Fruit fly (Drosophila melanogaster) whole organism, embryonic: ENCODE results near the gene Prx2.

Experiments used
- Ada2b ChIP-seq: fragments of 200-800 bp; sonication (Bioruptor generic); IDR thresholded peaks from 2 replicates; pipeline ENCODE4 v1.3.6; 2022; ENCODE audit warnings: missing biosample characterization, missing genetic modification characterization
- Awh ChIP-seq: fragments of 200-800 bp; sonication (Bioruptor generic); IDR thresholded peaks from 2 replicates; pipeline ENCODE4, ENCODE4 v1.3.6; 2022; ENCODE audit warnings: missing biosample characterization, missing genetic modification characterization
- Blimp-1 ChIP-seq: fragments of 200-800 bp; sonication (Bioruptor generic); optimal IDR thresholded peaks from 3 replicates; lab custom pipeline; 2018; ENCODE audit warnings: missing biosample characterization, missing genetic modification characterization, mild to moderate bottlenecking, moderate library complexity, missing genetic modification reagents
- CG10274 ChIP-seq: fragments of 200-800 bp; sonication (Bioruptor generic); optimal IDR thresholded peaks from 3 replicates; lab custom pipeline; 2017; ENCODE audit warnings: missing biosample characterization, mild to moderate bottlenecking, missing genetic modification characterization
- CG10366 ChIP-seq: fragments of 200-800 bp; sonication (Bioruptor generic); IDR thresholded peaks from 2 replicates; pipeline ENCODE4 v1.3.6; 2022; ENCODE audit warnings: missing biosample characterization, missing genetic modification characterization
- CG10654 ChIP-seq: fragments of 200-800 bp; sonication (Bioruptor generic); optimal IDR thresholded peaks from 2 replicates; lab custom pipeline; 2016; ENCODE audit warnings: missing biosample characterization, missing genetic modification characterization
- CG11247 ChIP-seq: fragments of 200-800 bp; sonication (Bioruptor generic); IDR thresholded peaks from 2 replicates; pipeline ENCODE4 v1.3.6; 2022; ENCODE audit warnings: missing biosample characterization, missing genetic modification characterization
- CG11723 ChIP-seq: fragments of 200-800 bp; sonication (Bioruptor generic); optimal IDR thresholded peaks from 2 replicates; lab custom pipeline; 2017; ENCODE audit warnings: missing biosample characterization, mild to moderate bottlenecking, missing genetic modification characterization
- CG12942 ChIP-seq: fragments of 200-800 bp; sonication (Bioruptor generic); optimal IDR thresholded peaks from 3 replicates; lab custom pipeline; 2016; ENCODE audit warnings: missing biosample characterization, missing genetic modification characterization
- CG15073 ChIP-seq: fragments of 200-800 bp; sonication (Bioruptor generic); optimal IDR thresholded peaks from 2 replicates; lab custom pipeline; 2016; ENCODE audit warnings: missing biosample characterization, missing genetic modification characterization
- CG1603 ChIP-seq: fragments of 200-800 bp; sonication (Bioruptor generic); optimal IDR thresholded peaks from 2 replicates; lab custom pipeline; 2019; ENCODE audit warnings: missing biosample characterization, mild to moderate bottlenecking, missing genetic modification characterization, moderate library complexity
- CG18262 ChIP-seq: fragments of 200-800 bp; optimal IDR thresholded peaks from 3 replicates; lab custom pipeline; 2019; ENCODE audit warnings: missing biosample characterization, mild to moderate bottlenecking, missing genetic modification characterization, moderate library complexity
- CG18619 ChIP-seq: fragments of 200-800 bp; sonication (Bioruptor generic); optimal IDR thresholded peaks from 3 replicates; lab custom pipeline; 2017; ENCODE audit warnings: missing biosample characterization, mild to moderate bottlenecking, missing genetic modification characterization
- CG2129 ChIP-seq: fragments of 200-800 bp; sonication (Bioruptor generic); IDR thresholded peaks from 2 replicates; pipeline ENCODE4 v1.3.6; 2022; ENCODE audit warnings: missing biosample characterization, missing genetic modification characterization; ENCODE audit not compliant: partially characterized antibody
- CG30431 ChIP-seq: fragments of 200-800 bp; sonication (Bioruptor generic); optimal IDR thresholded peaks from 2 replicates; lab custom pipeline; 2017; ENCODE audit warnings: missing biosample characterization, missing genetic modification characterization
- CG33557 ChIP-seq: fragments of 200-800 bp; sonication (Bioruptor generic); optimal IDR thresholded peaks from 2 replicates; lab custom pipeline; 2019; ENCODE audit warnings: missing biosample characterization, mild to moderate bottlenecking, missing genetic modification characterization, moderate library complexity
- CG3838 ChIP-seq: fragments of 200-800 bp; sonication (Bioruptor generic); optimal IDR thresholded peaks from 3 replicates; lab custom pipeline; 2016; ENCODE audit warnings: missing biosample characterization, missing genetic modification characterization
- CG4282 ChIP-seq: fragments of 200-800 bp; sonication (Bioruptor generic); optimal IDR thresholded peaks from 2 replicates; lab custom pipeline; 2016; ENCODE audit warnings: missing biosample characterization, missing genetic modification characterization
- CG6272 ChIP-seq: fragments of 200-800 bp; sonication (Bioruptor generic); IDR thresholded peaks from 2 replicates; pipeline ENCODE4 v1.3.6; 2022; ENCODE audit warnings: missing biosample characterization, missing genetic modification characterization
- CG6791 ChIP-seq: fragments of 200-800 bp; sonication (Bioruptor generic); IDR thresholded peaks from 3 replicates; pipeline ENCODE4 v1.3.6; 2022; ENCODE audit warnings: missing biosample characterization, missing genetic modification characterization; ENCODE audit not compliant: partially characterized antibody
- CG6854 ChIP-seq: fragments of 200-800 bp; sonication (Bioruptor generic); optimal IDR thresholded peaks from 3 replicates; lab custom pipeline; 2017; ENCODE audit warnings: missing biosample characterization, mild to moderate bottlenecking, missing genetic modification characterization
- CG7271 ChIP-seq: fragments of 200-800 bp; sonication (Bioruptor generic); optimal IDR thresholded peaks from 2 replicates; lab custom pipeline; 2018; ENCODE audit warnings: missing biosample characterization, mild to moderate bottlenecking, missing genetic modification characterization, moderate library complexity
- CG7372 ChIP-seq: fragments of 200-800 bp; sonication (Bioruptor generic); IDR thresholded peaks from 2 replicates; pipeline ENCODE4 v1.3.6; 2022; ENCODE audit warnings: missing biosample characterization, missing genetic modification characterization
- CG7987 ChIP-seq: fragments of 200-800 bp; sonication (Bioruptor generic); optimal IDR thresholded peaks from 2 replicates; lab custom pipeline; 2018; ENCODE audit warnings: missing biosample characterization, mild to moderate bottlenecking, missing genetic modification characterization, moderate library complexity
- CG8089 ChIP-seq: fragments of 200-800 bp; sonication (Bioruptor generic); optimal IDR thresholded peaks from 3 replicates; lab custom pipeline; 2016; ENCODE audit warnings: missing biosample characterization, missing genetic modification characterization
- CG8765 ChIP-seq: fragments of 200-800 bp; sonication (Bioruptor generic); IDR thresholded peaks from 2 replicates; pipeline ENCODE4 v1.3.6; 2022; ENCODE audit warnings: missing biosample characterization, missing genetic modification characterization
- CG9727 ChIP-seq: fragments of 200-800 bp; sonication (Bioruptor generic); optimal IDR thresholded peaks from 3 replicates; lab custom pipeline; 2017; ENCODE audit warnings: missing biosample characterization, mild to moderate bottlenecking, missing genetic modification characterization
- CG9817 ChIP-seq: fragments of 200-800 bp; sonication (Bioruptor generic); optimal IDR thresholded peaks from 2 replicates; lab custom pipeline; 2018; ENCODE audit warnings: missing biosample characterization, mild to moderate bottlenecking, missing genetic modification characterization, moderate library complexity
- Camta ChIP-seq: fragments of 200-800 bp; sonication (Bioruptor generic); optimal IDR thresholded peaks from 2 replicates; lab custom pipeline; 2016; ENCODE audit warnings: missing biosample characterization, missing genetic modification characterization
- Dbx ChIP-seq: fragments of 200-800 bp; sonication (Bioruptor generic); IDR thresholded peaks from 3 replicates; pipeline ENCODE4 v1.3.6; 2022; ENCODE audit warnings: missing biosample characterization, missing genetic modification characterization
- Dip3 ChIP-seq: fragments of 200-800 bp; sonication (Bioruptor generic); optimal IDR thresholded peaks from 3 replicates; lab custom pipeline; 2016; ENCODE audit warnings: missing biosample characterization, missing genetic modification characterization
- Doc2 ChIP-seq: fragments of 200-800 bp; sonication (Bioruptor generic); IDR thresholded peaks from 2 replicates; pipeline ENCODE4 v1.3.6; 2022; ENCODE audit warnings: missing biosample characterization, missing genetic modification characterization
- Dp ChIP-seq: fragments of 200-800 bp; sonication (Bioruptor generic); optimal IDR thresholded peaks from 2 replicates; lab custom pipeline; 2018; ENCODE audit warnings: missing biosample characterization, mild to moderate bottlenecking, missing genetic modification characterization, moderate library complexity
- GATAe ChIP-seq: fragments of 200-800 bp; sonication (Bioruptor generic); conservative IDR thresholded peaks from 2 replicates; pipeline ENCODE4 v1.3.6; 2022; ENCODE audit warnings: missing biosample characterization, missing genetic modification characterization
- HHEX ChIP-seq: fragments of 200-800 bp; sonication (Bioruptor generic); optimal IDR thresholded peaks from 3 replicates; lab custom pipeline; 2017; ENCODE audit warnings: missing biosample characterization, mild to moderate bottlenecking, missing genetic modification characterization, missing genetic modification reagents
- Hmx ChIP-seq: fragments of 200-800 bp; sonication (Bioruptor generic); optimal IDR thresholded peaks from 2 replicates; lab custom pipeline; 2016; ENCODE audit warnings: missing biosample characterization, missing genetic modification characterization
- NK7.1 ChIP-seq: fragments of 200-800 bp; sonication (Bioruptor generic); optimal IDR thresholded peaks from 3 replicates; lab custom pipeline; 2016; ENCODE audit warnings: missing biosample characterization, missing genetic modification characterization
- Scr ChIP-seq: fragments of 200-800 bp; sonication (Bioruptor generic); IDR thresholded peaks from 2 replicates; pipeline ENCODE4 v1.3.6; 2022; ENCODE audit warnings: missing biosample characterization, missing genetic modification characterization; ENCODE audit not compliant: partially characterized antibody
- Sox102F ChIP-seq: fragments of 200-800 bp; sonication (Bioruptor generic); optimal IDR thresholded peaks from 2 replicates; lab custom pipeline; 2018; ENCODE audit warnings: missing biosample characterization, mild to moderate bottlenecking, missing genetic modification characterization, moderate library complexity
- Xbp1 ChIP-seq: fragments of 200-800 bp; sonication (Bioruptor generic); optimal IDR thresholded peaks from 3 replicates; lab custom pipeline; 2016; ENCODE audit warnings: missing biosample characterization, mild to moderate bottlenecking, missing genetic modification characterization
- YL-1 ChIP-seq: fragments of 200-800 bp; sonication (Bioruptor generic); optimal IDR thresholded peaks from 3 replicates; lab custom pipeline; 2017; ENCODE audit warnings: missing biosample characterization, mild to moderate bottlenecking, missing genetic modification characterization
- cas ChIP-seq: fragments of 200-800 bp; sonication (Bioruptor generic); IDR thresholded peaks from 2 replicates; pipeline ENCODE4 v1.3.6; 2022; ENCODE audit warnings: missing biosample characterization, missing genetic modification characterization
- dati ChIP-seq: fragments of 200-800 bp; sonication (Bioruptor generic); IDR thresholded peaks from 2 replicates; pipeline ENCODE4 v1.3.6; 2022; ENCODE audit warnings: missing biosample characterization, missing genetic modification characterization
- dmrt99B ChIP-seq: fragments of 200-800 bp; sonication (Bioruptor generic); optimal IDR thresholded peaks from 2 replicates; lab custom pipeline; 2018; ENCODE audit warnings: missing biosample characterization, mild to moderate bottlenecking, missing genetic modification characterization, moderate library complexity
- emc ChIP-seq: fragments of 200-800 bp; sonication (Bioruptor generic); optimal IDR thresholded peaks from 2 replicates; lab custom pipeline; 2016; ENCODE audit warnings: missing biosample characterization, missing genetic modification characterization
- fu2 ChIP-seq: fragments of 200-800 bp; sonication (Bioruptor generic); optimal IDR thresholded peaks from 2 replicates; lab custom pipeline; 2016; ENCODE audit warnings: missing biosample characterization, missing genetic modification characterization
- grau ChIP-seq: fragments of 200-800 bp; optimal IDR thresholded peaks from 3 replicates; lab custom pipeline; 2019; ENCODE audit warnings: missing biosample characterization, mild to moderate bottlenecking, missing genetic modification characterization, moderate library complexity
- ranshi ChIP-seq: fragments of 200-800 bp; sonication (Bioruptor generic); IDR thresholded peaks from 2 replicates; pipeline ENCODE4 v1.3.6; 2022; ENCODE audit warnings: missing biosample characterization, missing genetic modification characterization
- sens ChIP-seq: fragments of 200-800 bp; sonication (Bioruptor generic); peaks from one replicate; lab custom pipeline; 2016; ENCODE audit warnings: missing biosample characterization, missing genetic modification characterization
- zfh1 ChIP-seq: fragments of 200-800 bp; sonication (Bioruptor generic); IDR thresholded peaks from 3 replicates; pipeline ENCODE4 v1.3.6; 2022; ENCODE audit warnings: missing biosample characterization, missing genetic modification characterization
- zfh2 ChIP-seq: fragments of 200-800 bp; sonication (Bioruptor generic); optimal IDR thresholded peaks from 2 replicates; lab custom pipeline; 2016; ENCODE audit warnings: missing biosample characterization, missing genetic modification characterization

Prx2 gene

DNA sequence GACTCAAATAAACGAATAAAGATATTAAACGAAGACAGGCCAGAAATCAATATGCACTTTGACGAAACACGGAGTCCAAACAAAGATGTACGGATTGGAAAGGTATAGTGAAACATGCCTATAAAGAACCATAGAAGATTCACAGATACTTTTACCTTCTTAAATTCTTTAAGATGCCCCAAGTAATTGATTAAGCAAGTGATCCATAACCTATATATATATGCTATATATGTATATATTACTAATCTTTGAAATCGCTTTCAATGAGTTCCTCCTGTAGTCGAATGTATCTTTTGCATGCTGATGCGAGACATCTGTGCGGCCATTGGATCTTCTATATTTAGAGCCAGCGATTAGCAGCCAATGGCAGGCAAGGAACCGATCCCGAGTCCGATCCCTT is 38.5 kb downstream of the Prx2 start, which contains the start of gene dmrt11E (continued):
- TF ChIP-seq sens (GFP tag; lab: Kevin White, UChicago) (peak; percentile 79), CG2129 (GFP tag; lab: Robert Waterston, UW) (no peak), grau (tag; lab: Kevin White, UChicago) (peak; percentile 97), CG18619 (GFP tag; lab: Kevin White, UChicago) (no peak), CG18262 (peak; percentile 83), Xbp1 (GFP tag; lab: Kevin White, UChicago) (peak; percentile 58), CG10654 (GFP tag; lab: Kevin White, UChicago) (peak; percentile 45), cas (GFP tag; lab: Robert Waterston, UW) (no peak), Hmx (no peak), Ada2b (GFP tag; lab: Robert Waterston, UW) (peak; percentile 58), Dbx (GFP tag; lab: Robert Waterston, UW) (no peak), CG1603 (tag; lab: Kevin White, UChicago) (peak; percentile 74), NK7.1 (GFP tag; lab: Kevin White, UChicago) (no peak), emc (no peak), Dp (GFP tag; lab: Kevin White, UChicago) (no peak), CG11723 (GFP tag; lab: Kevin White, UChicago) (peak; percentile 30), CG30431 (GFP tag; lab: Kevin White, UChicago) (peak; percentile 2), CG10274 (GFP tag; lab: Kevin White, UChicago) (no peak), CG8089 (GFP tag; lab: Kevin White, UChicago) (no peak), fu2 (GFP tag; lab: Kevin White, UChicago) (no peak), Doc2 (GFP tag; lab: Robert Waterston, UW) (no peak), Camta (GFP tag; lab: Kevin White, UChicago) (no peak), ranshi (GFP tag; lab: Robert Waterston, UW) (peak; percentile 49; the same call in 1 of the 2 replicates), HHEX (peak; percentile 13), CG7271 (tag; lab: Kevin White, UChicago) (peak; percentile 24), Blimp-1 (GFP tag; lab: Kevin White, UChicago) (peak; percentile 73), CG7987 (GFP tag; lab: Kevin White, UChicago) (no peak), Scr (GFP tag; lab: Robert Waterston, UW) (no peak), Dip3 (no peak), CG33557 (GFP tag; lab: Kevin White, UChicago) (peak; percentile 76), zfh1 (GFP tag; lab: Robert Waterston, UW) (peak; percentile 87), CG12942 (GFP tag; lab: Kevin White, UChicago) (no peak), CG6272 (GFP tag; lab: Robert Waterston, UW) (peak; percentile 33; the same call in 1 of the 2 replicates), CG7372 (GFP tag; lab: Robert Waterston, UW) (peak; percentile 23; the same call in 1 of the 2 replicates), zfh2 (GFP tag; lab: Kevin White, UChicago) (no peak), CG8765 (peak; percentile 66; the same call in 1 of the 2 replicates), CG6791 (GFP tag; lab: Robert Waterston, UW) (no peak), dati (GFP tag; lab: Robert Waterston, UW) (0 out of 2 replicates have a peak, but pooled peaks have one; percentile 33), CG9727 (GFP tag; lab: Kevin White, UChicago) (peak; percentile 55), CG3838 (GFP tag; lab: Kevin White, UChicago) (no peak), CG4282 (GFP tag; lab: Kevin White, UChicago) (no peak), CG11247 (GFP tag; lab: Robert Waterston, UW) (no peak), CG6854 (GFP tag; lab: Kevin White, UChicago) (no peak), Awh (0 out of 2 replicates have a peak, but pooled peaks have one; percentile 48), dmrt99B (tag; lab: Kevin White, UChicago) (peak; percentile 78), CG10366 (GFP tag; lab: Robert Waterston, UW) (peak; percentile 32; the same call in 1 of the 2 replicates), CG15073 (GFP tag; lab: Kevin White, UChicago) (no peak), Sox102F (peak; percentile 76), CG9817 (tag; lab: Kevin White, UChicago) (peak; percentile 49), YL-1 (GFP tag; lab: Kevin White, UChicago) (no peak), GATAe (no peak)
